Fruit fly (Drosophila melanogaster) whole organism, embryonic: ENCODE data around the gene Hr38.

Experiments
- Abd-B ChIP-seq: fragments of 200-800 bp; sonication (Bioruptor generic); optimal IDR thresholded peaks from 2 replicates; lab custom pipeline; 2018; ENCODE audit warnings: missing biosample characterization, mild to moderate bottlenecking, missing genetic modification characterization, moderate library complexity
- Aef1 ChIP-seq: fragments of 200-800 bp; sonication (Bioruptor generic); IDR thresholded peaks from 3 replicates; pipeline ENCODE4 v1.3.6; 2022; ENCODE audit warnings: missing biosample characterization, missing genetic modification characterization
- Atf6 ChIP-seq: fragments of 200-800 bp; sonication (Bioruptor generic); IDR thresholded peaks from 2 replicates; pipeline ENCODE4 v1.3.6; 2022; ENCODE audit warnings: missing biosample characterization, missing genetic modification characterization
- Awh ChIP-seq: fragments of 200-800 bp; sonication (Bioruptor generic); IDR thresholded peaks from 2 replicates; pipeline ENCODE4, ENCODE4 v1.3.6; 2022; ENCODE audit warnings: missing biosample characterization, missing genetic modification characterization
- B-H1 ChIP-seq: fragments of 200-800 bp; sonication (Bioruptor generic); IDR thresholded peaks from 3 replicates; pipeline ENCODE4 v1.3.6; 2022; ENCODE audit warnings: missing biosample characterization, missing genetic modification characterization
- CG10274 ChIP-seq: fragments of 200-800 bp; sonication (Bioruptor generic); optimal IDR thresholded peaks from 3 replicates; lab custom pipeline; 2017; ENCODE audit warnings: missing biosample characterization, mild to moderate bottlenecking, missing genetic modification characterization
- CG10654 ChIP-seq: fragments of 200-800 bp; sonication (Bioruptor generic); optimal IDR thresholded peaks from 2 replicates; lab custom pipeline; 2016; ENCODE audit warnings: missing biosample characterization, missing genetic modification characterization
- CG12299 ChIP-seq: fragments of 200-800 bp; sonication (Bioruptor generic); optimal IDR thresholded peaks from 2 replicates; lab custom pipeline; 2018; ENCODE audit warnings: missing biosample characterization, mild to moderate bottlenecking, missing genetic modification characterization
- CG1233 ChIP-seq: fragments of 200-800 bp; sonication (Bioruptor generic); optimal IDR thresholded peaks from 4 replicates; lab custom pipeline; 2018; ENCODE audit warnings: missing biosample characterization, mild to moderate bottlenecking, missing genetic modification characterization
- CG16779 ChIP-seq: fragments of 200-800 bp; sonication (Bioruptor generic); IDR thresholded peaks from 2 replicates; pipeline ENCODE4 v1.3.6; 2022; ENCODE audit warnings: missing biosample characterization, missing genetic modification characterization
- CG17359 ChIP-seq: fragments of 200-800 bp; sonication (Bioruptor generic); optimal IDR thresholded peaks from 3 replicates; lab custom pipeline; 2018; ENCODE audit warnings: missing biosample characterization, mild to moderate bottlenecking, missing genetic modification characterization, moderate library complexity
- CG17361 ChIP-seq: fragments of 200-800 bp; sonication (Bioruptor generic); IDR thresholded peaks from 3 replicates; pipeline ENCODE4 v1.3.6; 2022; ENCODE audit warnings: missing biosample characterization, missing genetic modification characterization
- CG17912 ChIP-seq: fragments of 200-800 bp; sonication (Bioruptor generic); optimal IDR thresholded peaks from 2 replicates; lab custom pipeline; 2018; ENCODE audit warnings: missing biosample characterization, mild to moderate bottlenecking, missing genetic modification characterization
- CG30431 ChIP-seq: fragments of 200-800 bp; sonication (Bioruptor generic); optimal IDR thresholded peaks from 2 replicates; lab custom pipeline; 2017; ENCODE audit warnings: missing biosample characterization, missing genetic modification characterization
- CG31388 ChIP-seq: fragments of 200-800 bp; sonication (Bioruptor generic); optimal IDR thresholded peaks from 2 replicates; lab custom pipeline; 2016; ENCODE audit warnings: missing biosample characterization, missing genetic modification characterization
- CG4707 ChIP-seq: fragments of 200-800 bp; sonication (Bioruptor generic); optimal IDR thresholded peaks from 2 replicates; lab custom pipeline; 2018; ENCODE audit warnings: missing biosample characterization, mild to moderate bottlenecking, missing genetic modification characterization, moderate library complexity
- CG4854 ChIP-seq: fragments of 200-800 bp; sonication (Bioruptor generic); optimal IDR thresholded peaks from 2 replicates; lab custom pipeline; 2016; ENCODE audit warnings: missing biosample characterization, missing genetic modification characterization, inconsistent platforms
- CG6854 ChIP-seq: fragments of 200-800 bp; sonication (Bioruptor generic); optimal IDR thresholded peaks from 3 replicates; lab custom pipeline; 2017; ENCODE audit warnings: missing biosample characterization, mild to moderate bottlenecking, missing genetic modification characterization
- CG7271 ChIP-seq: fragments of 200-800 bp; sonication (Bioruptor generic); optimal IDR thresholded peaks from 2 replicates; lab custom pipeline; 2018; ENCODE audit warnings: missing biosample characterization, mild to moderate bottlenecking, missing genetic modification characterization, moderate library complexity
- CG8281 ChIP-seq: fragments of 200-800 bp; sonication (Bioruptor generic); optimal IDR thresholded peaks from 2 replicates; lab custom pipeline; 2018; ENCODE audit warnings: missing biosample characterization, mild to moderate bottlenecking, missing genetic modification characterization, moderate library complexity
- CG8359 ChIP-seq: fragments of 200-800 bp; sonication (Bioruptor generic); optimal IDR thresholded peaks from 2 replicates; lab custom pipeline; 2017; ENCODE audit warnings: missing biosample characterization, mild to moderate bottlenecking, missing genetic modification characterization, borderline replicate concordance
- CG9876 ChIP-seq: fragments of 200-800 bp; sonication (Bioruptor generic); optimal IDR thresholded peaks from 2 replicates; lab custom pipeline; 2016; ENCODE audit warnings: missing biosample characterization, missing genetic modification characterization
- Chrac-16 ChIP-seq: fragments of 200-800 bp; sonication (Bioruptor generic); optimal IDR thresholded peaks from 3 replicates; lab custom pipeline; 2016; ENCODE audit warnings: missing biosample characterization, missing genetic modification characterization
- Elba2 ChIP-seq: fragments of 200-800 bp; sonication (Bioruptor generic); optimal IDR thresholded peaks from 3 replicates; lab custom pipeline; 2016; ENCODE audit warnings: missing biosample characterization, missing genetic modification characterization
- HLH54F ChIP-seq: fragments of 200-800 bp; sonication (Bioruptor generic); optimal IDR thresholded peaks from 3 replicates; lab custom pipeline; 2016; ENCODE audit warnings: missing biosample characterization, missing genetic modification characterization
- HmgD ChIP-seq: fragments of 200-800 bp; sonication (Bioruptor generic); optimal IDR thresholded peaks from 3 replicates; lab custom pipeline; 2016; ENCODE audit warnings: missing biosample characterization, missing genetic modification characterization
- Lhr ChIP-seq: fragments of 200-800 bp; sonication (Bioruptor generic); optimal IDR thresholded peaks from 3 replicates; lab custom pipeline; 2017; ENCODE audit warnings: mild to moderate bottlenecking, missing biosample characterization, missing genetic modification reagents, missing genetic modification characterization
- NC2α ChIP-seq: fragments of 200-800 bp; sonication (Bioruptor generic); optimal IDR thresholded peaks from 2 replicates; lab custom pipeline; 2016; ENCODE audit warnings: missing biosample characterization, missing genetic modification characterization
- Poxn ChIP-seq: fragments of 200-800 bp; sonication (Bioruptor generic); IDR thresholded peaks from 2 replicates; pipeline ENCODE4 v1.3.6; 2022; ENCODE audit warnings: missing biosample characterization, missing genetic modification characterization
- Sin3A ChIP-seq: fragments of >200 bp; optimal IDR thresholded peaks from 2 replicates; lab custom pipeline; 2018
- aop ChIP-seq: fragments of 200-800 bp; sonication (Bioruptor generic); IDR thresholded peaks from 2 replicates; pipeline ENCODE4 v1.3.6; 2022; ENCODE audit warnings: missing biosample characterization, missing genetic modification characterization
- ase ChIP-seq: fragments of 200-800 bp; sonication (Bioruptor generic); IDR thresholded peaks from 3 replicates; pipeline ENCODE4 v1.3.6; 2022; ENCODE audit warnings: missing biosample characterization, missing genetic modification characterization
- bab2 ChIP-seq: fragments of 200-800 bp; sonication (Bioruptor generic); optimal IDR thresholded peaks from 2 replicates; lab custom pipeline; 2016; ENCODE audit warnings: missing biosample characterization, missing genetic modification characterization
- bigmax ChIP-seq: fragments of 200-800 bp; sonication (Bioruptor generic); optimal IDR thresholded peaks from 2 replicates; lab custom pipeline; 2018; ENCODE audit warnings: missing biosample characterization, mild to moderate bottlenecking, missing genetic modification characterization
- bsh ChIP-seq, 2 experiments: fragments of 200-800 bp; sonication (Bioruptor generic); optimal IDR thresholded peaks; 2 replicates each; lab custom pipeline; 2017 to 2018; ENCODE audit warnings: mild to moderate bottlenecking in 2 of 2, missing biosample characterization in 2 of 2, missing genetic modification characterization in 2 of 2, moderate library complexity in 1 of 2
- cg ChIP-seq: fragments of 200-800 bp; sonication (Bioruptor generic); optimal IDR thresholded peaks from 3 replicates; lab custom pipeline; 2019; ENCODE audit warnings: missing biosample characterization, mild to moderate bottlenecking, missing genetic modification characterization, moderate library complexity
- crol ChIP-seq: fragments of 200-800 bp; sonication (Bioruptor generic); IDR thresholded peaks from 2 replicates; pipeline ENCODE4 v1.3.6; 2022; ENCODE audit warnings: missing biosample characterization, missing genetic modification characterization
- crp ChIP-seq, 2 experiments: fragments of 200-800 bp; sonication (Bioruptor generic); optimal IDR thresholded peaks; 2 replicates in 1 of 2; 3 replicates in 1 of 2; lab custom pipeline; 2017; ENCODE audit warnings: missing biosample characterization in 2 of 2, missing genetic modification characterization in 2 of 2, mild to moderate bottlenecking in 1 of 2, moderate library complexity in 1 of 2
- disco-r ChIP-seq: fragments of 200-800 bp; sonication (Bioruptor generic); optimal IDR thresholded peaks from 2 replicates; lab custom pipeline; 2016; ENCODE audit warnings: missing biosample characterization, missing genetic modification characterization
- en ChIP-seq: fragments of 200-800 bp; sonication (Bioruptor generic); optimal IDR thresholded peaks from 2 replicates; lab custom pipeline; 2016; ENCODE audit warnings: missing biosample characterization, missing genetic modification characterization
- gfzf ChIP-seq: fragments of 200-800 bp; sonication (Bioruptor generic); optimal IDR thresholded peaks from 2 replicates; lab custom pipeline; 2016; ENCODE audit warnings: missing biosample characterization, mild to moderate bottlenecking, missing genetic modification characterization, moderate library complexity
- nerfin-1 ChIP-seq: fragments of 200-800 bp; sonication (Bioruptor generic); optimal IDR thresholded peaks from 3 replicates; lab custom pipeline; 2019; ENCODE audit warnings: missing biosample characterization, mild to moderate bottlenecking, missing genetic modification characterization, moderate library complexity
- onecut ChIP-seq: fragments of 200-800 bp; sonication (Bioruptor generic); IDR thresholded peaks from 2 replicates; pipeline ENCODE4 v1.3.6; 2022; ENCODE audit warnings: missing biosample characterization, missing genetic modification characterization
- org-1 ChIP-seq: fragments of 200-800 bp; sonication (Bioruptor generic); optimal IDR thresholded peaks from 2 replicates; lab custom pipeline; 2017; ENCODE audit warnings: missing biosample characterization, missing genetic modification characterization
- salm ChIP-seq: fragments of 200-800 bp; sonication (Bioruptor generic); optimal IDR thresholded peaks from 2 replicates; lab custom pipeline; 2018; ENCODE audit warnings: missing biosample characterization, mild to moderate bottlenecking, missing genetic modification characterization
- sc ChIP-seq, 3 experiments: fragments of >200 bp in 2 of 3; fragments of 200-800 bp in 1 of 3; sonication (Bioruptor generic) in 1 of 3; optimal IDR thresholded peaks; 2 replicates in 2 of 3; 3 replicates in 1 of 3; lab custom pipeline; 2017; ENCODE audit warnings: mild to moderate bottlenecking in 1 of 3, missing biosample characterization in 1 of 3, missing genetic modification characterization in 1 of 3, missing genetic modification reagents in 1 of 3
- sd ChIP-seq: fragments of 200-800 bp; sonication (Bioruptor generic); optimal IDR thresholded peaks from 3 replicates; lab custom pipeline; 2018; ENCODE audit warnings: missing biosample characterization, mild to moderate bottlenecking, missing genetic modification characterization, moderate library complexity
- sens ChIP-seq: fragments of 200-800 bp; sonication (Bioruptor generic); peaks from one replicate; lab custom pipeline; 2016; ENCODE audit warnings: missing biosample characterization, missing genetic modification characterization
- shn ChIP-seq: fragments of 200-800 bp; sonication (Bioruptor generic); optimal IDR thresholded peaks from 3 replicates; lab custom pipeline; 2016; ENCODE audit warnings: missing biosample characterization, missing genetic modification characterization
- usp ChIP-seq: fragments of >200 bp; optimal IDR thresholded peaks from 2 replicates; lab custom pipeline; 2017; ENCODE audit warnings: missing biosample characterization, missing genetic modification characterization
- zen2 ChIP-seq: fragments of 200-800 bp; sonication (Bioruptor generic); IDR thresholded peaks from 3 replicates; pipeline ENCODE4 v1.3.6; 2022; ENCODE audit warnings: missing biosample characterization, missing genetic modification characterization; ENCODE audit not compliant: partially characterized antibody

Gene Hr38

dm6 chr2L:20656110-20656509 is 58.3 kb downstream of the Hr38 start, which contains the start of the genes brun and CG2614 (continued):
- no peak for TF ChIP-seq nerfin-1 (tag; lab: Kevin White, UChicago)
- peak; percentile 99 for TF ChIP-seq Elba2 (GFP tag; lab: Kevin White, UChicago)
- TF ChIP-seq bsh (GFP tag; optimal IDR thresholded peaks at IDR 0.05; lab: Kevin White, UChicago), result peak in 1 of 2 experiments; percentile 57
- TF ChIP-seq onecut, result no peak
- TF ChIP-seq shn (GFP tag; lab: Kevin White, UChicago), result peak; percentile 59
- TF ChIP-seq usp (GFP tag; lab: Kevin White, UChicago), result no peak
- TF ChIP-seq zen2 (GFP tag; lab: Robert Waterston, UW), result peak; percentile 59; the same call in 1 of the 3 replicates
- TF ChIP-seq CG17359 (tag; lab: Kevin White, UChicago), result peak; percentile 52
- peak; percentile 49 for TF ChIP-seq crol (GFP tag; lab: Robert Waterston, UW)
- peak; percentile 53 for TF ChIP-seq CG10654 (GFP tag; lab: Kevin White, UChicago)
- peak; percentile 75 for TF ChIP-seq bab2 (GFP tag; lab: Kevin White, UChicago)
- TF ChIP-seq CG9876 (GFP tag; lab: Kevin White, UChicago), result peak; percentile 62
- no peak for TF ChIP-seq CG10274
- peak; percentile 14 for TF ChIP-seq NC2α (GFP tag; lab: Kevin White, UChicago)
- TF ChIP-seq B-H1, result peak; percentile 63
- peak; percentile 74 for TF ChIP-seq Atf6
- no peak for TF ChIP-seq CG1233 (GFP tag; lab: Kevin White, UChicago)
- no peak for TF ChIP-seq sd (tag; lab: Kevin White, UChicago)
- no peak for TF ChIP-seq CG12299 (tag; lab: Kevin White, UChicago)
- TF ChIP-seq Sin3A (lab: Kevin White, UChicago), result peak; percentile 99
- TF ChIP-seq Chrac-16, result peak; percentile 71
- peak; percentile 99 for TF ChIP-seq sens
- peak; percentile 46; the same call in 1 of the 3 replicates for TF ChIP-seq ase (GFP tag; lab: Robert Waterston, UW)
- peak; percentile 58 for TF ChIP-seq CG4854 (GFP tag; lab: Kevin White, UChicago)
- no peak for TF ChIP-seq aop (GFP tag; lab: Robert Waterston, UW)
- peak; percentile 75 for TF ChIP-seq HLH54F (GFP tag; lab: Kevin White, UChicago)
- TF ChIP-seq gfzf (GFP tag; lab: Kevin White, UChicago), result peak; percentile 70
- TF ChIP-seq Lhr (GFP tag; lab: Kevin White, UChicago), result peak; percentile 83
- TF ChIP-seq bigmax (GFP tag; lab: Kevin White, UChicago), result no peak
- TF ChIP-seq CG17361 (GFP tag; lab: Robert Waterston, UW), result no peak; the same call in 2 of the 3 replicates
- TF ChIP-seq Aef1, result peak; percentile 80
- TF ChIP-seq CG4707 (GFP tag; lab: Kevin White, UChicago), result no peak
- no peak for TF ChIP-seq org-1
- no peak for TF ChIP-seq Awh (GFP tag; lab: Robert Waterston, UW)
- TF ChIP-seq CG31388, result peak; percentile 9
- no peak for TF ChIP-seq CG7271 (tag; lab: Kevin White, UChicago)
- no peak for TF ChIP-seq CG30431 (GFP tag; lab: Kevin White, UChicago)
- TF ChIP-seq HmgD (GFP tag; lab: Kevin White, UChicago), result peak; percentile 73
- peak in 1 of 2 experiments; percentile 65 for TF ChIP-seq crp (GFP tag; optimal IDR thresholded peaks at IDR 0.05; lab: Kevin White, UChicago)
- TF ChIP-seq CG8281 (tag; lab: Kevin White, UChicago), result no peak
- no peak for TF ChIP-seq sc (optimal IDR thresholded peaks at IDR 0.05; lab: Kevin White, UChicago)
- no peak for TF ChIP-seq sc (GFP tag; optimal IDR thresholded peaks at IDR 0.05; lab: Kevin White, UChicago)
- no peak for TF ChIP-seq cg (GFP tag; lab: Kevin White, UChicago)
- TF ChIP-seq disco-r, result peak; percentile 59
- TF ChIP-seq CG8359 (GFP tag; lab: Kevin White, UChicago), result no peak
- TF ChIP-seq Abd-B, result no peak
- no peak for TF ChIP-seq salm (tag; lab: Kevin White, UChicago)
- no peak for TF ChIP-seq CG17912 (GFP tag; lab: Kevin White, UChicago)
- TF ChIP-seq CG16779, result no peak
- TF ChIP-seq Poxn (GFP tag; lab: Robert Waterston, UW), result peak; percentile 13; the same call in 1 of the 2 replicates
- no peak for TF ChIP-seq CG6854 (GFP tag; lab: Kevin White, UChicago)
- TF ChIP-seq en (GFP tag; lab: Kevin White, UChicago), result no peak
